Worm (Caenorhabditis elegans) whole organism, L3 larva: ENCODE results near the gene fbxa-5.
"Not testable (repeated sequence)": the region's sequence is repeated elsewhere in the genome, so short reads cannot be mapped to it uniquely, and the experiment has no call there.

ENCODE experiments used
- ceh-9 ChIP-seq: sonication (generic microtip); optimal IDR thresholded peaks from 2 replicates; lab custom pipeline; 2018; ENCODE audit warnings: missing biosample characterization, missing genetic modification characterization
- nhr-11 ChIP-seq: fragments of 150-350 bp; optimal IDR thresholded peaks from 2 replicates; lab custom pipeline; 2014; ENCODE audit warnings: missing biosample characterization, missing genetic modification characterization

- TF ChIP-seq ceh-9, nhr-11 (tag; lab: Kevin White, UChicago): not testable (repeated sequence)
Observed at ce11 chrIII:1377903-1378302, 37.8 kb upstream of the fbxa-5 start, which contains the start of gene pals-40.
